Fruit fly (Drosophila melanogaster) whole organism: ENCODE data around the gene kibra.

Source experiments
- CG8478 ChIP-seq: fragments of >200 bp; optimal IDR thresholded peaks from 2 replicates; lab custom pipeline; 2018; ENCODE audit warnings: inconsistent platforms
- Dll ChIP-seq: fragments of >200 bp; optimal IDR thresholded peaks from 2 replicates; lab custom pipeline; 2017
- EcR ChIP-seq, 2 experiments: fragments of >200 bp; optimal IDR thresholded peaks; 2 replicates each; lab custom pipeline; 2017; ENCODE audit warnings: missing biosample characterization in 2 of 2, missing genetic modification characterization in 2 of 2, missing genetic modification reagents in 2 of 2
- pan ChIP-seq: fragments of >200 bp; optimal IDR thresholded peaks from 2 replicates; lab custom pipeline; 2017
- psq ChIP-seq: fragments of >200 bp; optimal IDR thresholded peaks from 2 replicates; lab custom pipeline; 2017
- usp ChIP-seq: fragments of >200 bp; optimal IDR thresholded peaks from 2 replicates; lab custom pipeline; 2017; ENCODE audit warnings: missing biosample characterization, missing genetic modification characterization, mixed read lengths

Gene kibra

DNA sequence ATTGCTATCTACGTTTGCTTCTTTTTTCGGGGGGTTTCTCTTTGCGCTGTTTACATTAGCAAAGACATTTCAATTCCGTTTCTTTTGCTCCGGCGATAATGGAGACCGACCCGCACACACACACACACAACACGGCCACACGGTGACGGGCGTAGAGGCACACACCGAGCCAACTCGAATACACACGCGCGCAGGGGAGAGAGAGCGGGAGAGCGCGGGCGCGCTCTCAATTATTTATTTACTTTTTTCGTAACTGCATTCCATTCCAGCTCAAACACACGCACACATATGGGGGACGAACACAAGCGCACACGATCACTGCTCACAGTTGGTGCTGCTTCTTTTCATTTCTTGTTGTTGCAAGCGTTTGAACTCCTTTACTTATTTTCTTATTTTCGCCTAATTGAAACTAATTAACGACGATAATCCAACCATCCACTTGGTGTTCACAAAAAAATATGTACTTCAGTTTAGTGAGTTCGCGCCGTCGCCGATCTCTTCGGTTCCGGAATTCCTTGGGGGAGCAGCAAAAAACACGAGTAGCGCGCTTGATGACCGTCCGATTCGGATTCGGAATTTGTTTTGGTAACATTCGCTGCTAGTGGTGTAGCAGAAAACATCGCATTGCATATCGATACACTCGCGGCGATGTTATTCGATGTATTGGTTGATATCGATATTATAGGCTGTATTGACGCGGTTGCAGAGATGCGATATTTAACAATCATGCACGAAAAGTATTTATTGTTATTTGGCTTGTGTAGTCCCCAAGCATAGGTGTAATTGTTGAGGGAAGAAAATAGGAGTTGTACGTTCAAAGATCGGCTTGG lies at the start of gene kibra:
Gene kibra (minus strand): TSS at position 591 of the 830 bp plus-strand sequence.
- TF ChIP-seq pan (lab: Kevin White, UChicago) (no peak), psq (lab: Kevin White, UChicago) (no peak), usp (GFP tag; lab: Kevin White, UChicago) (no peak), Dll (lab: Kevin White, UChicago) (peak; percentile 86), EcR (GFP tag; optimal IDR thresholded peaks at IDR 0.05; lab: Kevin White, UChicago) (no peak)

DNA sequence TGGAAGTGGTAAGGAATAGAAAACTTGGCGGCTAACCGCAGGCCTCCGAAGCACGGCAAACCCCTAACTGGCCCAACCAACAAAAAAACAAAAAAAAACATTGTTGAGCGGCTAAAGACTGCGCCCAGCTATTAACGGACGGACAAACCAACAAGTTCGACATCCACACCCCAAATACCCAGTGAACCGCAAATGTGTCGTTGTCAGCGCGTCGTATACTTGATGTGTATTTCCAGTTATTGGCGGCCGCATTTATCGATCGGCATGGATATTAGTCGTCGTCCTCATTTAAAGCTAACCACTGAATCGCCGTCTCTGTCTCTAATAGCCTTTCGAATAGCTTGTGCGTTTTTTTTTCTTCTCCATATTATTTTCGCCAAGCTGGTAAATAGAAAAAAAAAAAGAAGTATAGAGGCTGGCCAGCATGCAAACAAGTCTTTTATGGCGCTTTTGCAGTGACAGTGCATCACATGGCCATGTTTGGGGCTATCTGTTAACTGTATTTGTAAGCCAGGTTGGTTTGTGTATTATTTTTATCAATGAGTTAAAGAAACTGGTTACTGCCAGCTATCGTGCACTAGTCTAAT lies 42.5 kb upstream of the kibra start:
- TF ChIP-seq psq (lab: Kevin White, UChicago) = no peak
- no peak for TF ChIP-seq usp (GFP tag; lab: Kevin White, UChicago)
- no peak for TF ChIP-seq Dll (lab: Kevin White, UChicago)
- TF ChIP-seq pan (lab: Kevin White, UChicago) = no peak
- TF ChIP-seq CG8478 (lab: Kevin White, UChicago) = no peak
- TF ChIP-seq EcR (GFP tag; optimal IDR thresholded peaks at IDR 0.05; lab: Kevin White, UChicago) = no peak

DNA sequence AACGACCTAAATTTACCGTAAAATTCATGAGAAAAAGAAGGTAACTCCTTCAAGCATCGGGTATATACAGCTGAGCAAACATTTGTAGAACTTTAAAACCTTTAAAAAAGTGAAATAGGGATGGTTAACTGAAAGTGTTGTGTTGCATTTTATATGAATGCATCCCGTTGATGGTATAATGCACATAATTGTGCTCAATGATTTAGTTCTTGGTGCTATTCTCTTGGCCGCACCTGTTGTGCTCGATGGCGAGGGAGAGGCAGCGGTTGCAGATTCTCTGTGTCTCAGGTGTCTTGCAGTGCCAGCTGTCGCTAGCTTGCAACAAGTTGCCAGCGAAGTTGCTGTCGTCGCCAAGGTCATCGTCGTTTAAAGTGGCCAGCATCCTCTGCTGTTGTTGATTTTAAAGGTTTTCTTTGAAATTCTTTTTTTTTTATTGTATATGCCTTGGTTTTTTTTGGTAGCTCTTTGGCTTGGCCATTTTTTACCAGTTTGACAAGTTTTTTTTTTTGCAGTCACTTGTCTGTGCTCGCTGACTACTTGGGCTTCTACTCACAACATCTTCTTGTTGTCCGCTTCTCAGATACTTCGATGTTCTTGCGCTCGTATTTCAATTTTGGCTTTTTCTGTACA lies 41.4 kb upstream of the kibra start:
- TF ChIP-seq EcR (GFP tag; optimal IDR thresholded peaks at IDR 0.05; lab: Kevin White, UChicago) = no peak
- no peak for TF ChIP-seq CG8478 (lab: Kevin White, UChicago)
- no peak for TF ChIP-seq pan (lab: Kevin White, UChicago)
- TF ChIP-seq Dll (lab: Kevin White, UChicago) = no peak
- TF ChIP-seq usp (GFP tag; lab: Kevin White, UChicago) = no peak
- TF ChIP-seq psq (lab: Kevin White, UChicago) = no peak

DNA sequence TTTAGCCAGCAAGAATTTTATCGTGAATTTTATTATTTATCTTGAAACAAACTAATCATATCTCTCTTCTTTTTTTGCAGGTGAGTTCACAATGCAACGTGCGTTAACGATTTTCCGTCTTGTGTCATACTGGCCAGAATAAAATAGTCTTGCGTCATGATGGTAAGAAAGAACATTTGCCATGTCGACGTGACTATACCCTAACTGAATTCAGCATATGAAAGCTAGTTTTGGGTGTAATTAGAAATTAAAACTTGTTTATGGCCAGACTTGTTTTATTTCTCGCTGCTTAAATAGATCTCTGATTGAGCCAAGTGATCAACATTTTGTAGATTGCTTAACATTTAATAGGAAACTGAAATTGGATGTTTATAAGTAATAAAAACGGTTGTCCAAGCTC lies 40.1 kb upstream of the kibra start:
- no peak for TF ChIP-seq psq (lab: Kevin White, UChicago)
- TF ChIP-seq EcR (GFP tag; optimal IDR thresholded peaks at IDR 0.05; lab: Kevin White, UChicago) = no peak
- no peak for TF ChIP-seq usp (GFP tag; lab: Kevin White, UChicago)
- TF ChIP-seq CG8478 (lab: Kevin White, UChicago) = no peak
- no peak for TF ChIP-seq pan (lab: Kevin White, UChicago)
- no peak for TF ChIP-seq Dll (lab: Kevin White, UChicago)

dm6 chr3R:14763487-14763886 lies 39.4 kb upstream of the kibra start:
- TF ChIP-seq usp (GFP tag; lab: Kevin White, UChicago) = no peak

DNA sequence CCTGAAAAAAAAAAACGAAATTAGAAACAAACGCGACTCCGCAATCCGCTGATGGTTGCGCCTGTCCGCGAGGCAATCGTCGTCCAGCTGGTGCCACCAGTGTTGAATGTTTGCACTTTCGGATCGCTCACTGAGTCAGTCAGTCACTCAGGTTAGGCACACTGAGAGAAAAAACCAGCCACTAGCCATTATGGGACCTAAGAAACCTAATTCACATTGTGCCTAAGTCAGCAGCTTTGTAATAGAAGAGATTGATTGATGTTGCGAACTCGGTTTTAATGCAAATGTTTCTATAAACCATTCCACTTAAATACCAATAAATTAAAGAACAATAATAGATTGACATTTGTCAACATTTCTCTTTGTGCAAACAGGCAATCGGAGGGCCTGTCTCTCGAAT lies 37.0 kb upstream of the kibra start:
- TF ChIP-seq pan (lab: Kevin White, UChicago) = no peak
- no peak for TF ChIP-seq EcR (GFP tag; optimal IDR thresholded peaks at IDR 0.05; lab: Kevin White, UChicago)
- TF ChIP-seq usp (GFP tag; lab: Kevin White, UChicago) = no peak

DNA sequence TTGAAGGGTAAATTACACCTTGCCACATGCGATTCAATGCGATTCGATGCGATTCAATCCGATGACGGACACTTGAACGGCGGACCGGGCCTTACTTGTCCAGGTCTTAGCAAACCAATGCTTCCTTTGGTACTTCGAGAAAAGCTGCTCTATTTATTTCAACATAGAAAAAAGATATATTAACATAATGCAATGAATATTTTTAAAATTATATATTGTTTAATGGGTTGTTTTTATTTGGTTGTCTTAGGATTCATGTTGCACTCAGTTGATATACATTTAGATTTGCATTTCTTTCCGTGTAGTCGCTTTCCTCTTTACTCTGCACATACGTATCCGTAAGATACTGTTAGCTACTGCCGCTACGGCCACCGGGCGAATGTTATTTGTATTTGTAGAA lies 34.3 kb upstream of the kibra start:
- no peak for TF ChIP-seq psq (lab: Kevin White, UChicago)
- TF ChIP-seq pan (lab: Kevin White, UChicago) = no peak

DNA sequence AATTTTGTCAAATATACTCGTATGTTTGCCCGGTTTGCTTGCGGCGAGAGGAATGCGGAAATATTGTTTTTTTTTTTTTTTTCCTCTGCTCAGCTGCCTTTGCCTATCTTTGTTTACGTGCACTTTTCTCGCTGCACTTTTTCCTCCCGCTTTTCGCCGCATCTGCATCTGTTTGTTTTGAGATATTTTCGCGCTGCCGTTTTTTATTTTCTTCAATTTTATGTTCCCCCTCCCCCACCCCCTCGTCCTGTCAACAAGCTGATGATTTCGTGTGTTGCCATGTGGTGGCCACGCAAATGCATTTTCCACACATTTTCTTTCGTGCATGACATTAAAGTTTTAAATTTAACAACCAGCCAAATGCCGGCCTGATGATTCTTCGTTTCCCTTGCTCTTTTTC lies 32.0 kb upstream of the kibra start:
- TF ChIP-seq EcR (GFP tag; optimal IDR thresholded peaks at IDR 0.05; lab: Kevin White, UChicago) (no peak), CG8478 (lab: Kevin White, UChicago) (no peak), psq (lab: Kevin White, UChicago) (no peak), usp (GFP tag; lab: Kevin White, UChicago) (no peak), pan (lab: Kevin White, UChicago) (no peak), Dll (lab: Kevin White, UChicago) (no peak)

DNA sequence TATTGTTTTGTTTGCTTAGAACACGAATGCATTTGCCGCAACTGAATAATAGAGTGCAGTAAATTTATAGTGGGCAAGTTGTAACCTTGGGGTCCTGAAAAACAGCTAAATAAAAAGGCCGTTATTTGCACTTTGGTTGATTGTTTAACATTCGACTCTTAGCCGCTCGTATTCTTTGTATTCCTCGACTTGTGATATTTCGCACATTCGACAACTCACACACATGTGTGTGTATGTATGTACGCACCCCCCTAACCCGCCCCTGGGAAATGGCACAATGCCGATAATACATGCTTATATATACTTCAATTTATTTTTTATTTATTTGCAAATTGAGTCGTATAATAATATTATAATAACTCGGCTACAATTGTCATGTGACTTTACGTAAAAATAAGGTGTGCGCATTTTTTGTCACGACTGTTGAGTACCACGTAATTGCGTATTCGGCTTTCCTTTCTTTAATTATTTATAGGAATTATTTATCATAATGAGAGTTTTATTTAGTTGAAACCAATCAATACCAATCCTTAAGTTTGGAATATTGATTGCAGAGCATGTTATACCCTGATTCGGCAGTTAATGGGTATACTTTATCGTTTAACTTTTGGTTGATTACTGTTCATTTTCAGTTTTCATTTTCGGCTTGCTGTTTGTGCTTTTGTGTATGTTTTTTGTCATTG lies 30.9 kb upstream of the kibra start:
- TF ChIP-seq pan (lab: Kevin White, UChicago) (peak; percentile 83), psq (lab: Kevin White, UChicago) (no peak)

- TF ChIP-seq CG8478 (lab: Kevin White, UChicago) = no peak
- TF ChIP-seq usp (GFP tag; lab: Kevin White, UChicago) = no peak
- no peak for TF ChIP-seq EcR (GFP tag; optimal IDR thresholded peaks at IDR 0.05; lab: Kevin White, UChicago)
- TF ChIP-seq Dll (lab: Kevin White, UChicago) = no peak
- no peak for TF ChIP-seq psq (lab: Kevin White, UChicago)
These were observed 30.3 kb upstream of the kibra start, which contains the start of gene CG7362 for dm6 chr3R:14754360-14754759. CG7362 (minus strand) TSS chr3R:14754460.

dm6 chr3R:14751023-14751422 lies 27.0 kb upstream of the kibra start, which contains the start of gene smp-30:
smp-30 (minus strand) TSS chr3R:14751246.
- TF ChIP-seq psq (lab: Kevin White, UChicago) (no peak), EcR (GFP tag; optimal IDR thresholded peaks at IDR 0.05; lab: Kevin White, UChicago) (no peak), Dll (lab: Kevin White, UChicago) (no peak), pan (lab: Kevin White, UChicago) (no peak), usp (GFP tag; lab: Kevin White, UChicago) (no peak), CG8478 (lab: Kevin White, UChicago) (no peak)
